Fruit fly (Drosophila melanogaster): ENCODE results near the gene Fadd.

DNA sequence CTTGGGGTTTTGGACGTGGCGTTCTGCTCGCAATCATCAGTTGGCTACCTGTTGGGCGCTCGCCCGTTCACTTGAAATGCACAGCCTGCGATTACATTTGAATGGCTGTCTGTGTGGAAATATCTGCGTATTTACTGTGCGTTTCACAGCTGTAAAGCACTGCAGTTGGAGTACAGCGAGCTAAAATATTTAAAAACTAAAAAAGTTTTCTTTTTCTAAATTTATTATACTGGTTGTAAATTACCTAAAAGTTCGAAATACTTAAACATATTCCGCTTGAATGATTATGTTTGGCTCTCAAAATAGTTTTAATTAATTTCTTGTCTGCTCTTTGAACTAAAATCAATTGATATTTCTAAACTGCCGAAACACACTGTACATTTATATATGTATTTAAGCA, 12.0 kb downstream of the Fadd start:
- no peak for TF ChIP-seq CG8478 (optimal IDR thresholded peaks at IDR 0.05)
- no peak for TF ChIP-seq CTCF (optimal IDR thresholded peaks at IDR 0.05)

Measured in S2 (cell line).